Fruit fly (Drosophila melanogaster): ENCODE data around the gene Herp.
A peak's percentile ranks its signal among the peaks of the same experiment; 100 is the strongest.

Herp gene

dm6 chr2L:7782788-7783401 lies 17.0 kb downstream of the Herp start, which contains the start of gene Brd7-9 (continued):
- TF ChIP-seq tup (GFP tag; optimal IDR thresholded peaks at IDR 0.05) (peak; percentile 28), CG12299 (tag; optimal IDR thresholded peaks at IDR 0.05) (peak; percentile 56), CG17186 (GFP tag; optimal IDR thresholded peaks at IDR 0.05) (no peak), CG6683 (GFP tag; optimal IDR thresholded peaks at IDR 0.05) (peak; percentile 57), CG17802 (tag; optimal IDR thresholded peaks at IDR 0.05) (no peak), amos (GFP tag; IDR thresholded peaks at IDR 0.05; ENCODE audit: partially characterized antibody) (peak; percentile 47), CG16813 (GFP tag; IDR thresholded peaks at IDR 0.05; ENCODE audit: partially characterized antibody) (peak; percentile 22; the same call in 1 of the 3 replicates), gro (GFP tag; optimal IDR thresholded peaks at IDR 0.05) (peak; percentile 70), pzg (GFP tag; optimal IDR thresholded peaks at IDR 0.05) (peak; percentile 61), B-H1 (GFP tag; IDR thresholded peaks at IDR 0.05) (peak; percentile 77), Oaz (GFP tag; IDR thresholded peaks at IDR 0.05) (peak; percentile 62; the same call in 1 of the 2 replicates), bsh (GFP tag; optimal IDR thresholded peaks at IDR 0.05) (peak in 1 of 2 experiments; percentile 76), psq (GFP tag; optimal IDR thresholded peaks at IDR 0.05) (no peak), lmd (GFP tag; IDR thresholded peaks at IDR 0.05) (peak; percentile 81), Sry-β (GFP tag; optimal IDR thresholded peaks at IDR 0.05) (peak; percentile 10), cato (GFP tag; optimal IDR thresholded peaks at IDR 0.05; ENCODE audit: borderline replicate concordance) (peak; percentile 44), chinmo (GFP tag; IDR thresholded peaks at IDR 0.05; ENCODE audit: partially characterized antibody) (0 out of 4 replicates have a peak, but pooled peaks have one; percentile 50), org-1 (GFP tag; optimal IDR thresholded peaks at IDR 0.05) (peak; percentile 69), BtbVII (GFP tag; optimal IDR thresholded peaks at IDR 0.05) (peak; percentile 81), CkIIα-i1 (GFP tag; IDR thresholded peaks at IDR 0.05) (no peak), CG18599 (GFP tag; optimal IDR thresholded peaks at IDR 0.05) (peak; percentile 79), CG12104 (GFP tag; optimal IDR thresholded peaks at IDR 0.05) (peak; percentile 56), CG17568 (GFP tag; optimal IDR thresholded peaks at IDR 0.05) (peak; percentile 40), CG16863 (GFP tag; optimal IDR thresholded peaks at IDR 0.05) (peak; percentile 49), Ptx1 (GFP tag; IDR thresholded peaks at IDR 0.05) (peak; percentile 72), CG13287 (GFP tag; IDR thresholded peaks at IDR 0.05; ENCODE audit: partially characterized antibody) (peak; percentile 65), HLH3B (GFP tag; IDR thresholded peaks at IDR 0.05) (peak; percentile 75), CG4617 (GFP tag; optimal IDR thresholded peaks at IDR 0.05; ENCODE audit: borderline replicate concordance) (peak; percentile 65), jumu (GFP tag; optimal IDR thresholded peaks at IDR 0.05) (peak; percentile 65), CG1792 (GFP tag; optimal IDR thresholded peaks at IDR 0.05) (peak; percentile 26), jing (GFP tag; optimal IDR thresholded peaks at IDR 0.05) (peak; percentile 28), CG2678 (tag; optimal IDR thresholded peaks at IDR 0.05) (peak; percentile 73), run (tag; optimal IDR thresholded peaks at IDR 0.05) (peak; percentile 5), CG11085 (GFP tag; IDR thresholded peaks at IDR 0.05) (peak; percentile 49; the same call in 1 of the 2 replicates), CG12769 (tag; optimal IDR thresholded peaks at IDR 0.05) (peak; percentile 73), sug (tag; optimal IDR thresholded peaks at IDR 0.05) (peak; percentile 29), Antp (GFP tag; optimal IDR thresholded peaks at IDR 0.05) (peak; percentile 52), CG16779 (GFP tag; IDR thresholded peaks at IDR 0.05) (peak; percentile 80), ham (GFP tag; IDR thresholded peaks at IDR 0.05) (0 out of 2 replicates have a peak, but pooled peaks have one; percentile 41), exex (tag; optimal IDR thresholded peaks at IDR 0.05) (no peak), cwo (GFP tag; optimal IDR thresholded peaks at IDR 0.05) (peak; percentile 72), sens-2 (GFP tag; IDR thresholded peaks at IDR 0.05) (peak; percentile 74; the same call in 1 of the 2 replicates), cas (GFP tag; IDR thresholded peaks at IDR 0.05) (peak; percentile 59), CG8388 (GFP tag; optimal IDR thresholded peaks at IDR 0.05) (peak; percentile 62), CG32767 (GFP tag; IDR thresholded peaks at IDR 0.05) (peak; percentile 76), CG17829 (tag; optimal IDR thresholded peaks at IDR 0.05) (peak; percentile 70), zen (tag; optimal IDR thresholded peaks at IDR 0.05) (peak; percentile 38), CG3281 (GFP tag; optimal IDR thresholded peaks at IDR 0.05) (peak; percentile 85)
